Worm (Caenorhabditis elegans): ENCODE results near the gene T11F9.21.

DNA sequence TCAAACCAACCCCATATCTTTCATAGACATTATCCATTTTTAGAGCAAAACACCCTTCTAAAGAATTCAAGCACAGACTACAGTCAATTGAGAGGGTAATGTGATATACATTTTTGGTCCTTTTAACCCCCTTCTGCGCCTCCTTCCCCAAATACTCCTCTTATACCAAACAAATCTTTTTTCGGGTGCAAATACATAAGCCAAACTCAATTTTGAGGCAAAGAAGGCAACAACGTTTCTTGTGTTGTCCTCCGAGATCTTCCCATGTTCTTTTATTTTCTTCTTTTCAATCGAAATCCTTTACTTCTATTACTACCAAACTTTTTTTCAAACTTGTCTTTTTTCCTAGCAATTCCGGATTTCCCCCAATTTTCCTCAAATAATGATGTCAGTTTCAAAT is 37.6 kb upstream of the T11F9.21 start:
- no peak for TF ChIP-seq tbx-11 (GFP tag; IDR thresholded peaks at IDR 0.05)
- no peak for TF ChIP-seq flt-1 (GFP tag; IDR thresholded peaks at IDR 0.05)
- TF ChIP-seq ama-1 (optimal IDR thresholded peaks at IDR 0.05) = no peak
- TF ChIP-seq aly-1 (tag; optimal IDR thresholded peaks at IDR 0.05) = no peak
- no peak for TF ChIP-seq hnd-1 (tag; optimal IDR thresholded peaks at IDR 0.05)
- TF ChIP-seq pes-1 (GFP tag; IDR thresholded peaks at IDR 0.05) = no peak
- TF ChIP-seq hmbx-1 (tag; optimal IDR thresholded peaks at IDR 0.05) = no peak
- TF ChIP-seq tbx-37 (GFP tag; conservative IDR thresholded peaks at IDR 0.05) = no peak
- TF ChIP-seq tra-4 (tag; optimal IDR thresholded peaks at IDR 0.05) = no peak
- TF ChIP-seq ceh-13 (GFP tag; optimal IDR thresholded peaks at IDR 0.05) = no peak
- TF ChIP-seq scrt-1 (GFP tag; IDR thresholded peaks at IDR 0.05) = no peak
- no peak for TF ChIP-seq sea-1 (GFP tag; conservative IDR thresholded peaks at IDR 0.05)

Measured in whole organism, early embryonic.